Fruit fly (Drosophila melanogaster) whole organism, embryonic: ENCODE measurements around the gene CG5262.
A peak's percentile ranks its signal among the peaks of the same experiment; 100 is the strongest.

ENCODE experiments used
- B-H1 ChIP-seq: fragments of 200-800 bp; sonication (Bioruptor generic); IDR thresholded peaks from 3 replicates; pipeline ENCODE4 v1.3.6; 2022; ENCODE audit warnings: missing biosample characterization, missing genetic modification characterization
- Bgb ChIP-seq: fragments of 200-800 bp; sonication (Bioruptor generic); IDR thresholded peaks from 2 replicates; pipeline ENCODE4 v1.3.6; 2022; ENCODE audit warnings: missing biosample characterization, missing genetic modification characterization; ENCODE audit not compliant: partially characterized antibody
- CG10267 ChIP-seq: fragments of 200-800 bp; sonication (Bioruptor generic); optimal IDR thresholded peaks from 2 replicates; lab custom pipeline; 2018; ENCODE audit warnings: missing biosample characterization, mild to moderate bottlenecking, missing genetic modification characterization, moderate library complexity
- CG12104 ChIP-seq: fragments of 200-800 bp; sonication (Bioruptor generic); optimal IDR thresholded peaks from 3 replicates; lab custom pipeline; 2016; ENCODE audit warnings: missing biosample characterization, missing genetic modification characterization
- CG12391 ChIP-seq: fragments of 200-800 bp; sonication (Bioruptor generic); optimal IDR thresholded peaks from 3 replicates; lab custom pipeline; 2018; ENCODE audit warnings: missing biosample characterization, mild to moderate bottlenecking, missing genetic modification characterization, moderate library complexity
- CG13296 ChIP-seq: fragments of 200-800 bp; sonication (Bioruptor generic); optimal IDR thresholded peaks from 3 replicates; lab custom pipeline; 2018; ENCODE audit warnings: missing biosample characterization, mild to moderate bottlenecking, missing genetic modification characterization
- CG13424 ChIP-seq: fragments of 200-800 bp; sonication (Bioruptor generic); optimal IDR thresholded peaks from 2 replicates; lab custom pipeline; 2019; ENCODE audit warnings: missing biosample characterization, mild to moderate bottlenecking, missing genetic modification characterization, moderate library complexity
- CG13624 ChIP-seq: fragments of 200-800 bp; sonication (Bioruptor generic); optimal IDR thresholded peaks from 2 replicates; lab custom pipeline; 2016; ENCODE audit warnings: missing biosample characterization, missing genetic modification characterization
- CG15011 ChIP-seq: fragments of 200-800 bp; sonication (Bioruptor generic); optimal IDR thresholded peaks from 3 replicates; lab custom pipeline; 2018; ENCODE audit warnings: missing biosample characterization, mild to moderate bottlenecking, missing genetic modification characterization
- CG17361 ChIP-seq: fragments of 200-800 bp; sonication (Bioruptor generic); IDR thresholded peaks from 3 replicates; pipeline ENCODE4 v1.3.6; 2022; ENCODE audit warnings: missing biosample characterization, missing genetic modification characterization
- CG17568 ChIP-seq: fragments of 200-800 bp; sonication (Bioruptor generic); optimal IDR thresholded peaks from 2 replicates; lab custom pipeline; 2018; ENCODE audit warnings: missing biosample characterization, mild to moderate bottlenecking, missing genetic modification characterization, moderate library complexity
- CG1792 ChIP-seq: fragments of 200-800 bp; sonication (Bioruptor generic); optimal IDR thresholded peaks from 2 replicates; lab custom pipeline; 2016; ENCODE audit warnings: missing biosample characterization, missing genetic modification characterization
- CG1832 ChIP-seq: fragments of 200-800 bp; sonication (Bioruptor generic); optimal IDR thresholded peaks from 2 replicates; lab custom pipeline; 2017; ENCODE audit warnings: missing biosample characterization, mild to moderate bottlenecking, missing genetic modification characterization, inconsistent platforms
- CG18619 ChIP-seq: fragments of 200-800 bp; sonication (Bioruptor generic); optimal IDR thresholded peaks from 3 replicates; lab custom pipeline; 2017; ENCODE audit warnings: missing biosample characterization, mild to moderate bottlenecking, missing genetic modification characterization
- CG18764 ChIP-seq: fragments of 200-800 bp; sonication (Bioruptor generic); optimal IDR thresholded peaks from 3 replicates; lab custom pipeline; 2016; ENCODE audit warnings: missing biosample characterization, missing genetic modification characterization
- CG31388 ChIP-seq: fragments of 200-800 bp; sonication (Bioruptor generic); optimal IDR thresholded peaks from 2 replicates; lab custom pipeline; 2016; ENCODE audit warnings: missing biosample characterization, missing genetic modification characterization
- CG3407 ChIP-seq: fragments of 200-800 bp; sonication (Bioruptor generic); optimal IDR thresholded peaks from 2 replicates; lab custom pipeline; 2018; ENCODE audit warnings: missing biosample characterization, mild to moderate bottlenecking, missing genetic modification characterization
- CG4328 ChIP-seq: fragments of 200-800 bp; sonication (Bioruptor generic); optimal IDR thresholded peaks from 3 replicates; lab custom pipeline; 2017; ENCODE audit warnings: missing biosample characterization, missing genetic modification reagents, missing genetic modification characterization
- CG4360 ChIP-seq: fragments of 200-800 bp; sonication (Bioruptor generic); IDR thresholded peaks from 2 replicates; pipeline ENCODE4 v1.3.6; 2022; ENCODE audit warnings: missing biosample characterization, missing genetic modification characterization
- CG4707 ChIP-seq: fragments of 200-800 bp; sonication (Bioruptor generic); optimal IDR thresholded peaks from 2 replicates; lab custom pipeline; 2018; ENCODE audit warnings: missing biosample characterization, mild to moderate bottlenecking, missing genetic modification characterization, moderate library complexity
- CG5245 ChIP-seq: fragments of 200-800 bp; sonication (Bioruptor generic); optimal IDR thresholded peaks from 3 replicates; lab custom pipeline; 2016; ENCODE audit warnings: missing biosample characterization, missing genetic modification characterization
- CG6272 ChIP-seq: fragments of 200-800 bp; sonication (Bioruptor generic); IDR thresholded peaks from 2 replicates; pipeline ENCODE4 v1.3.6; 2022; ENCODE audit warnings: missing biosample characterization, missing genetic modification characterization
- CG8359 ChIP-seq: fragments of 200-800 bp; sonication (Bioruptor generic); optimal IDR thresholded peaks from 2 replicates; lab custom pipeline; 2017; ENCODE audit warnings: missing biosample characterization, mild to moderate bottlenecking, missing genetic modification characterization, borderline replicate concordance
- CG9876 ChIP-seq: fragments of 200-800 bp; sonication (Bioruptor generic); optimal IDR thresholded peaks from 2 replicates; lab custom pipeline; 2016; ENCODE audit warnings: missing biosample characterization, missing genetic modification characterization
- Chrac-16 ChIP-seq: fragments of 200-800 bp; sonication (Bioruptor generic); optimal IDR thresholded peaks from 3 replicates; lab custom pipeline; 2016; ENCODE audit warnings: missing biosample characterization, missing genetic modification characterization
- HHEX ChIP-seq: fragments of 200-800 bp; sonication (Bioruptor generic); optimal IDR thresholded peaks from 3 replicates; lab custom pipeline; 2017; ENCODE audit warnings: missing biosample characterization, mild to moderate bottlenecking, missing genetic modification characterization, missing genetic modification reagents
- HLH3B ChIP-seq: fragments of 200-800 bp; sonication (Bioruptor generic); IDR thresholded peaks from 2 replicates; pipeline ENCODE4 v1.3.6; 2022; ENCODE audit warnings: missing biosample characterization, missing genetic modification characterization
- Hr39 ChIP-seq: fragments of >200 bp; optimal IDR thresholded peaks from 2 replicates; lab custom pipeline; 2017
- Hr78 ChIP-seq, 2 experiments: fragments of 200-800 bp in 1 of 2; fragments of >200 bp in 1 of 2; sonication (Bioruptor generic) in 1 of 2; optimal IDR thresholded peaks; 2 replicates each; lab custom pipeline; 2017 to 2019; ENCODE audit warnings: missing biosample characterization in 2 of 2, missing genetic modification characterization in 2 of 2, mild to moderate bottlenecking in 1 of 2, moderate library complexity in 1 of 2
- Oli ChIP-seq: fragments of 200-800 bp; sonication (Bioruptor generic); optimal IDR thresholded peaks from 2 replicates; lab custom pipeline; 2018; ENCODE audit warnings: missing biosample characterization, mild to moderate bottlenecking, missing genetic modification characterization, moderate library complexity
- Opbp ChIP-seq: fragments of 200-800 bp; sonication (Bioruptor generic); IDR thresholded peaks from 3 replicates; pipeline ENCODE4 v1.3.6; 2022; ENCODE audit warnings: missing biosample characterization, missing genetic modification characterization; ENCODE audit not compliant: partially characterized antibody
- Rx ChIP-seq: fragments of 200-800 bp; sonication (Bioruptor generic); IDR thresholded peaks from 2 replicates; pipeline ENCODE4 v1.3.6; 2022; ENCODE audit warnings: missing biosample characterization, missing genetic modification characterization
- bcd ChIP-seq: fragments of 200-800 bp; sonication (Bioruptor generic); optimal IDR thresholded peaks from 2 replicates; lab custom pipeline; 2017; ENCODE audit warnings: missing biosample characterization, mild to moderate bottlenecking, missing genetic modification characterization
- dpn ChIP-seq, 2 experiments: fragments of 200-800 bp; sonication (Bioruptor generic); optimal IDR thresholded peaks; 3 replicates each; lab custom pipeline; 2016; ENCODE audit warnings: missing biosample characterization in 2 of 2, missing genetic modification characterization in 2 of 2
- exex ChIP-seq: fragments of 200-800 bp; sonication (Bioruptor generic); optimal IDR thresholded peaks from 4 replicates; lab custom pipeline; 2018; ENCODE audit warnings: missing biosample characterization, mild to moderate bottlenecking, missing genetic modification characterization, moderate library complexity
- fd64A ChIP-seq: fragments of 200-800 bp; sonication (Bioruptor generic); optimal IDR thresholded peaks from 3 replicates; lab custom pipeline; 2018; ENCODE audit warnings: missing biosample characterization, mild to moderate bottlenecking, missing genetic modification characterization
- ken ChIP-seq: fragments of 200-800 bp; sonication (Bioruptor generic); IDR thresholded peaks from 3 replicates; pipeline ENCODE4 v1.3.6; 2022; ENCODE audit warnings: missing biosample characterization, missing genetic modification characterization
- nerfin-1 ChIP-seq: fragments of 200-800 bp; sonication (Bioruptor generic); optimal IDR thresholded peaks from 3 replicates; lab custom pipeline; 2019; ENCODE audit warnings: missing biosample characterization, mild to moderate bottlenecking, missing genetic modification characterization, moderate library complexity
- otp ChIP-seq: fragments of 200-800 bp; sonication (Bioruptor generic); IDR thresholded peaks from 3 replicates; pipeline ENCODE4, ENCODE4 v1.3.6; 2022; ENCODE audit warnings: missing biosample characterization, missing genetic modification characterization
- phol ChIP-seq: fragments of 200-800 bp; sonication (Bioruptor generic); optimal IDR thresholded peaks from 3 replicates; lab custom pipeline; 2018; ENCODE audit warnings: missing biosample characterization, mild to moderate bottlenecking, missing genetic modification characterization, moderate library complexity
- pita ChIP-seq: fragments of 200-800 bp; sonication (Bioruptor generic); optimal IDR thresholded peaks from 2 replicates; lab custom pipeline; 2017; ENCODE audit warnings: missing biosample characterization, mild to moderate bottlenecking, missing genetic modification characterization
- pzg ChIP-seq: fragments of 200-800 bp; sonication (Bioruptor generic); optimal IDR thresholded peaks from 3 replicates; lab custom pipeline; 2018; ENCODE audit warnings: missing biosample characterization, mild to moderate bottlenecking, missing genetic modification characterization, moderate library complexity
- ranshi ChIP-seq: fragments of 200-800 bp; sonication (Bioruptor generic); IDR thresholded peaks from 2 replicates; pipeline ENCODE4 v1.3.6; 2022; ENCODE audit warnings: missing biosample characterization, missing genetic modification characterization
- ssp ChIP-seq: fragments of 200-800 bp; sonication (Bioruptor generic); IDR thresholded peaks from 2 replicates; pipeline ENCODE4 v1.3.6; 2022; ENCODE audit warnings: missing biosample characterization, missing genetic modification characterization
- tin ChIP-seq: fragments of 200-800 bp; sonication (Bioruptor generic); optimal IDR thresholded peaks from 3 replicates; lab custom pipeline; 2016; ENCODE audit warnings: missing biosample characterization, missing genetic modification characterization
- tll ChIP-seq, 2 experiments: fragments of 200-800 bp in 1 of 2; fragments of >200 bp in 1 of 2; sonication (Bioruptor generic) in 1 of 2; optimal IDR thresholded peaks; 2 replicates each; lab custom pipeline; 2017 to 2019; ENCODE audit warnings: missing biosample characterization in 2 of 2, missing genetic modification characterization in 2 of 2, mild to moderate bottlenecking in 1 of 2, moderate library complexity in 1 of 2
- twi ChIP-seq: fragments of 200-800 bp; optimal IDR thresholded peaks from 2 replicates; lab custom pipeline; 2019; ENCODE audit warnings: missing biosample characterization, mild to moderate bottlenecking, missing genetic modification characterization, moderate library complexity
- unpg ChIP-seq: fragments of 200-800 bp; sonication (Bioruptor generic); optimal IDR thresholded peaks from 3 replicates; lab custom pipeline; 2018; ENCODE audit warnings: missing biosample characterization, mild to moderate bottlenecking, missing genetic modification characterization, moderate library complexity
- zf30C ChIP-seq: fragments of 200-800 bp; sonication (Bioruptor generic); optimal IDR thresholded peaks from 3 replicates; lab custom pipeline; 2018; ENCODE audit warnings: missing biosample characterization, mild to moderate bottlenecking, missing genetic modification characterization

CG5262 gene

DNA sequence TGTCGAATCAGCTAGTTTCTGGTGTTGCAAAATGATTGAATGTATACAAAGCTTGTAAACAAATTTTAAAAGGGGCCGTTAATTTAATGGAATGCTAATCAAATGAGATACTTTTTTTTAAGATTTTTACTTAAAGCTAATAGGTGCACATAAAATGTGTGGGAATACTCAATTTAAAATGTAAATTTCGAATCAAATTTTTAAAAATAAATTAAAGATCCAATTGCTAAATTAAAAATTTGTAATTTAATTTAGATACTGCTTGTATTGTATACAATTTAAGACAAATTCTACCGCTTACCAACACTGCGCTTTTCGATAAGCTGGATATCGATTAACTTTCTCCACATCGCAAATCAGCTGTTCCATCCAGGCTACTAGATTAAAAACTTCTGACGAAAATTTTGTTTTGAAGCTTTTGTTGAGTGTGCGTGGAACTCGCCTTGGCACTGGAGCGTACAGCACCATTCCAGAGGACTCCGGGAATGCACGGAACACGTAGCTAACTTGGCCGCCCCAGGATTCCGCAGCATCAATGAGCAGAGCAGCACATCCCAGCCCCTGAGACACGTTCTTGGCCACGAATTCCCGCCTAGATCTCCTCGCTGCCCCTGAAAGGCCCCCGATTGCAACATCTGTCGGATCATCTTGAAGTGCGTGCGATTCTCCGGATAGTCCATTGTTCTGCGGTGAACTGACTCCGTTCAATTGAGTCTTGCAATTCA, 46.0 kb downstream of the CG5262 start, which contains the start of the genes CG5498 and fbl (continued):
- TF ChIP-seq pita (GFP tag; lab: Kevin White, UChicago) (no peak), otp (GFP tag; lab: Robert Waterston, UW) (no peak), CG10267 (tag; lab: Kevin White, UChicago) (peak; percentile 98), HLH3B (GFP tag; lab: Robert Waterston, UW) (no peak), Hr39 (lab: Kevin White, UChicago) (no peak), B-H1 (no peak; the same call in 2 of the 3 replicates), CG8359 (GFP tag; lab: Kevin White, UChicago) (no peak), CG13624 (GFP tag; lab: Kevin White, UChicago) (peak; percentile 62), ken (GFP tag; lab: Robert Waterston, UW) (no peak), CG18619 (GFP tag; lab: Kevin White, UChicago) (peak; percentile 42), Hr78 (GFP tag; optimal IDR thresholded peaks at IDR 0.05; lab: Kevin White, UChicago) (peak in 1 of 2 experiments; percentile 0), CG9876 (GFP tag; lab: Kevin White, UChicago) (no peak), CG4360 (no peak), unpg (GFP tag; lab: Kevin White, UChicago) (peak; percentile 65), CG4328 (peak; percentile 30), Bgb (GFP tag; lab: Robert Waterston, UW) (no peak), Oli (tag; lab: Kevin White, UChicago) (peak; percentile 25), CG17568 (GFP tag; lab: Kevin White, UChicago) (no peak), CG1832 (GFP tag; lab: Kevin White, UChicago) (no peak), Opbp (GFP tag; lab: Robert Waterston, UW) (no peak), CG31388 (GFP tag; lab: Kevin White, UChicago) (peak; percentile 9), CG1792 (GFP tag; lab: Kevin White, UChicago) (no peak), tin (GFP tag; lab: Kevin White, UChicago) (peak; percentile 46), CG6272 (GFP tag; lab: Robert Waterston, UW) (no peak), CG4707 (GFP tag; lab: Kevin White, UChicago) (no peak), bcd (peak; percentile 65), CG13424 (tag; lab: Kevin White, UChicago) (peak; percentile 69), CG3407 (GFP tag; lab: Kevin White, UChicago) (no peak), phol (tag; lab: Kevin White, UChicago) (peak; percentile 74), Rx (GFP tag; lab: Robert Waterston, UW) (no peak), nerfin-1 (tag; lab: Kevin White, UChicago) (peak; percentile 32), fd64A (GFP tag; lab: Kevin White, UChicago) (no peak), ssp (no peak), CG17361 (GFP tag; lab: Robert Waterston, UW) (peak; percentile 80; the same call in 2 of the 3 replicates), pzg (GFP tag; lab: Kevin White, UChicago) (peak; percentile 33), twi (tag; lab: Kevin White, UChicago) (peak; percentile 19), ranshi (peak; percentile 29; the same call in 1 of the 2 replicates), CG12104 (GFP tag; lab: Kevin White, UChicago) (peak; percentile 66), CG5245 (peak; percentile 56), Chrac-16 (GFP tag; lab: Kevin White, UChicago) (peak; percentile 64), HHEX (GFP tag; lab: Kevin White, UChicago) (no peak), CG12391 (tag; lab: Kevin White, UChicago) (peak; percentile 80), CG18764 (GFP tag; lab: Kevin White, UChicago) (peak; percentile 39), CG15011 (GFP tag; lab: Kevin White, UChicago) (peak; percentile 34), exex (tag; lab: Kevin White, UChicago) (peak; percentile 54), CG13296 (peak; percentile 64), zf30C (no peak), tll (GFP tag; optimal IDR thresholded peaks at IDR 0.05; lab: Kevin White, UChicago) (no peak), dpn (GFP tag; optimal IDR thresholded peaks at IDR 0.05; lab: Kevin White, UChicago) (peak; percentile 50 to 73)
